Worm (Caenorhabditis elegans) whole organism, late embryonic: ENCODE data around the gene fbxa-64.

Source experiments
- F13H6.1 ChIP-seq: sonication (generic microtip); optimal IDR thresholded peaks from 2 replicates; lab custom pipeline; 2016; ENCODE audit warnings: missing genetic modification characterization, missing compliant biosample characterization
- K09A11.1 ChIP-seq: sonication (generic microtip); optimal IDR thresholded peaks from 2 replicates; lab custom pipeline; 2017; ENCODE audit warnings: antibody characterized with exemption, mild to moderate bottlenecking, missing genetic modification characterization, missing compliant biosample characterization; ENCODE audit not compliant: insufficient read depth
- T23F11.4 ChIP-seq: fragments of 200-800 bp; sonication (Bioruptor generic); optimal IDR thresholded peaks from 2 replicates; lab custom pipeline; 2018; ENCODE audit warnings: mild to moderate bottlenecking, missing genetic modification characterization, missing compliant biosample characterization
- ahr-1 ChIP-seq: sonication (generic microtip); optimal IDR thresholded peaks from 2 replicates; lab custom pipeline; 2016; ENCODE audit warnings: missing genetic modification characterization, missing compliant biosample characterization
- ceh-14 ChIP-seq: sonication (generic microtip); optimal IDR thresholded peaks from 2 replicates; lab custom pipeline; 2016; ENCODE audit warnings: missing genotype, missing genetic modification characterization, missing compliant biosample characterization
- ceh-22 ChIP-seq: sonication (generic microtip); optimal IDR thresholded peaks from 2 replicates; lab custom pipeline; 2017; ENCODE audit warnings: missing biosample characterization, missing genetic modification characterization
- ceh-30 ChIP-seq: fragments of 150-350 bp; optimal IDR thresholded peaks from 2 replicates; lab custom pipeline; 2014; ENCODE audit warnings: missing biosample characterization, missing genetic modification characterization
- ceh-31 ChIP-seq: sonication (generic microtip); optimal IDR thresholded peaks from 2 replicates; lab custom pipeline; 2016; ENCODE audit warnings: missing genetic modification characterization, missing compliant biosample characterization
- ceh-45 ChIP-seq: fragments of 200-800 bp; sonication (Bioruptor generic); IDR thresholded peaks from 2 replicates; pipeline ENCODE4 v1.3.6; 2022; ENCODE audit warnings: missing genetic modification reagents, missing genetic modification characterization, missing compliant biosample characterization
- ceh-6 ChIP-seq: fragments of 200-800 bp; sonication (Bioruptor generic); optimal IDR thresholded peaks from 2 replicates; lab custom pipeline; 2018; ENCODE audit warnings: mild to moderate bottlenecking, missing genetic modification characterization, missing compliant biosample characterization
- che-1 ChIP-seq: sonication (generic microtip); optimal IDR thresholded peaks from 2 replicates; lab custom pipeline; 2016; ENCODE audit warnings: mild to moderate bottlenecking, missing genetic modification characterization, missing compliant biosample characterization
- dmd-4 ChIP-seq: sonication (generic microtip); optimal IDR thresholded peaks from 2 replicates; lab custom pipeline; 2016; ENCODE audit warnings: borderline replicate concordance, missing genetic modification characterization, missing compliant biosample characterization
- elt-2 ChIP-seq: sonication (generic microtip); optimal IDR thresholded peaks from 2 replicates; lab custom pipeline; 2016; ENCODE audit warnings: missing genetic modification reagents, missing genetic modification characterization, missing compliant biosample characterization
- eyg-1 ChIP-seq: sonication (generic microtip); optimal IDR thresholded peaks from 2 replicates; lab custom pipeline; 2016; ENCODE audit warnings: missing genotype, missing genetic modification characterization, missing compliant biosample characterization
- fax-1 ChIP-seq: sonication (generic microtip); optimal IDR thresholded peaks from 2 replicates; lab custom pipeline; 2016; ENCODE audit warnings: missing genotype, missing genetic modification characterization, missing compliant biosample characterization
- fkh-10 ChIP-seq: fragments of 150-350 bp; optimal IDR thresholded peaks from 2 replicates; lab custom pipeline; 2014; ENCODE audit warnings: missing biosample characterization, missing genetic modification reagents, missing genetic modification characterization
- gmeb-2 ChIP-seq: sonication (generic microtip); optimal IDR thresholded peaks from 2 replicates; lab custom pipeline; 2016; ENCODE audit warnings: missing genetic modification characterization, inconsistent platforms, missing compliant biosample characterization
- hlh-30 ChIP-seq: sonication (generic microtip); optimal IDR thresholded peaks from 2 replicates; lab custom pipeline; 2017; ENCODE audit warnings: antibody characterized with exemption, missing genetic modification characterization, missing compliant biosample characterization; ENCODE audit not compliant: insufficient read depth
- hlh-8 ChIP-seq: sonication (generic microtip); optimal IDR thresholded peaks from 2 replicates; lab custom pipeline; 2016; ENCODE audit warnings: missing genotype, missing genetic modification characterization, missing compliant biosample characterization
- madf-2 ChIP-seq: sonication (generic microtip); optimal IDR thresholded peaks from 2 replicates; lab custom pipeline; 2017; ENCODE audit warnings: missing genetic modification characterization, missing compliant biosample characterization
- nhr-11 ChIP-seq: fragments of 150-350 bp; optimal IDR thresholded peaks from 2 replicates; lab custom pipeline; 2014; ENCODE audit warnings: missing biosample characterization, missing genetic modification characterization
- odd-2 ChIP-seq: sonication (generic microtip); optimal IDR thresholded peaks from 2 replicates; lab custom pipeline; 2017; ENCODE audit warnings: antibody characterized with exemption, mild to moderate bottlenecking, missing genetic modification characterization, missing compliant biosample characterization
- pag-3 ChIP-seq: sonication (generic microtip); optimal IDR thresholded peaks from 2 replicates; lab custom pipeline; 2016; ENCODE audit warnings: missing compliant biosample characterization, missing genetic modification characterization, borderline replicate concordance
- pax-1 ChIP-seq: fragments of 150-350 bp; optimal IDR thresholded peaks from 2 replicates; lab custom pipeline; 2014; ENCODE audit warnings: missing biosample characterization, missing genetic modification characterization
- pha-4 ChIP-seq: fragments of 150-350 bp; optimal IDR thresholded peaks from 2 replicates; lab custom pipeline; 2018; ENCODE audit warnings: missing biosample characterization, missing genetic modification reagents, missing genetic modification characterization
- pqm-1 ChIP-seq: sonication (generic microtip); optimal IDR thresholded peaks from 2 replicates; lab custom pipeline; 2016; ENCODE audit warnings: missing genetic modification characterization, missing compliant biosample characterization
- sdc-2 ChIP-seq: sonication (generic microtip); optimal IDR thresholded peaks from 2 replicates; lab custom pipeline; 2016; ENCODE audit warnings: missing genotype, missing genetic modification characterization, missing compliant biosample characterization
- sox-2 ChIP-seq: fragments of 200-800 bp; sonication (Bioruptor generic); IDR thresholded peaks from 2 replicates; pipeline ENCODE4 v1.3.6; 2022; ENCODE audit warnings: missing genetic modification reagents, missing genetic modification characterization, missing compliant biosample characterization
- sox-4 ChIP-seq: sonication (generic microtip); optimal IDR thresholded peaks from 2 replicates; lab custom pipeline; 2017; ENCODE audit warnings: mild to moderate bottlenecking, missing genetic modification characterization, inconsistent platforms, missing compliant biosample characterization
- tbx-7 ChIP-seq: sonication (generic microtip); optimal IDR thresholded peaks from 2 replicates; lab custom pipeline; 2016; ENCODE audit warnings: missing genotype, missing genetic modification characterization, missing compliant biosample characterization
- ttx-3 ChIP-seq: sonication (generic microtip); optimal IDR thresholded peaks from 2 replicates; lab custom pipeline; 2016; ENCODE audit warnings: missing genetic modification reagents, missing genetic modification characterization, missing compliant biosample characterization
- unc-55 ChIP-seq: sonication (generic microtip); optimal IDR thresholded peaks from 2 replicates; lab custom pipeline; 2017; ENCODE audit warnings: missing biosample characterization, missing genetic modification reagents, missing genetic modification characterization
- zip-5 ChIP-seq: sonication (generic microtip); optimal IDR thresholded peaks from 2 replicates; lab custom pipeline; 2016; ENCODE audit warnings: missing genetic modification characterization, missing compliant biosample characterization

The fbxa-64 gene

ce11 chrV:3318975-3319374, 41.0 kb upstream of the fbxa-64 start, which contains the start of gene F35F10.13:
Gene F35F10.13 (minus strand): TSS chrV:3319075.
- no peak for TF ChIP-seq ceh-31 (tag; lab: Kevin White, UChicago)
- TF ChIP-seq ceh-45 (GFP tag; lab: Robert Waterston, UW) = no peak
- no peak for TF ChIP-seq hlh-8
- no peak for TF ChIP-seq nhr-11 (tag; lab: Kevin White, UChicago)
- no peak for TF ChIP-seq sdc-2 (tag; lab: Kevin White, UChicago)
- no peak for TF ChIP-seq sox-2
- TF ChIP-seq pha-4 (tag; lab: Kevin White, UChicago) = no peak
- TF ChIP-seq ceh-14 (tag; lab: Kevin White, UChicago) = no peak
- TF ChIP-seq ceh-22 = no peak
- TF ChIP-seq odd-2 (tag; lab: Kevin White, UChicago) = no peak
- TF ChIP-seq eyg-1 (tag; lab: Kevin White, UChicago) = no peak
- TF ChIP-seq fax-1 (tag; lab: Kevin White, UChicago) = no peak
- no peak for TF ChIP-seq pqm-1 (tag; lab: Kevin White, UChicago)
- TF ChIP-seq elt-2 = no peak
- no peak for TF ChIP-seq ceh-6 (GFP tag; lab: Kevin White, UChicago)
- TF ChIP-seq tbx-7 = no peak
- TF ChIP-seq K09A11.1 (tag; lab: Kevin White, UChicago) = no peak
- no peak for TF ChIP-seq pag-3
- no peak for TF ChIP-seq ceh-30 (tag; lab: Kevin White, UChicago)

- TF ChIP-seq T23F11.4 (GFP tag; lab: Kevin White, UChicago) (no peak), ceh-45 (GFP tag; lab: Robert Waterston, UW) (no peak), ceh-30 (tag; lab: Kevin White, UChicago) (no peak), fkh-10 (no peak)
Measured at ce11 chrV:3316108-3316507, 38.2 kb upstream of the fbxa-64 start, which contains the start of gene F35F10.1. Gene F35F10.1 (plus strand): TSS chrV:3316307.

- no peak for TF ChIP-seq odd-2 (tag; lab: Kevin White, UChicago)
- TF ChIP-seq pax-1 = peak; percentile 8
Measured at ce11 chrV:3315308-3315707, 37.4 kb upstream of the fbxa-64 start, which contains the start of gene arrd-19. Gene arrd-19 (minus strand): TSS chrV:3315516.

ce11 chrV:3312067-3312666, 34.2 kb upstream of the fbxa-64 start, which contains the start of gene arrd-18:
Gene arrd-18 (minus strand): TSS chrV:3312117.
- TF ChIP-seq ahr-1 (tag; lab: Kevin White, UChicago) = no peak
- TF ChIP-seq ceh-14 (tag; lab: Kevin White, UChicago) = peak; percentile 15
- TF ChIP-seq che-1 (tag; lab: Kevin White, UChicago) = no peak
- TF ChIP-seq, all 69 proteins: peak for 1

ce11 chrV:3308169-3308568, 30.2 kb upstream of the fbxa-64 start, which contains the start of gene srbc-3:
Gene srbc-3 (plus strand): TSS chrV:3308469.
- TF ChIP-seq fkh-10 (no peak), gmeb-2 (tag; lab: Kevin White, UChicago) (no peak), ttx-3 (no peak), K09A11.1 (tag; lab: Kevin White, UChicago) (no peak), hlh-30 (tag; lab: Kevin White, UChicago) (no peak), madf-2 (tag; lab: Kevin White, UChicago) (no peak), dmd-4 (tag; lab: Kevin White, UChicago) (no peak), zip-5 (tag; lab: Kevin White, UChicago) (no peak), ceh-22 (no peak), sox-4 (tag; lab: Kevin White, UChicago) (no peak), F13H6.1 (tag; lab: Kevin White, UChicago) (no peak), unc-55 (GFP tag; lab: Kevin White, UChicago) (no peak)
